Fruit fly (Drosophila melanogaster): ENCODE measurements around the gene Sgs8.

The Sgs8 gene

dm6 chr3L:11465371-11465914, 43.8 kb downstream of the Sgs8 start, which contains the start of gene Fum3 (continued):
- no peak for TF ChIP-seq maf-S (GFP tag; optimal IDR thresholded peaks at IDR 0.05)
- no peak for TF ChIP-seq NK7.1 (GFP tag; optimal IDR thresholded peaks at IDR 0.05)
- no peak for TF ChIP-seq pita (GFP tag; optimal IDR thresholded peaks at IDR 0.05)
- no peak for TF ChIP-seq CG10565 (GFP tag; optimal IDR thresholded peaks at IDR 0.05)
